Fruit fly (Drosophila melanogaster): Measurements from ENCODE around the gene CG13398.

- no peak for TF ChIP-seq usp (GFP tag; optimal IDR thresholded peaks at IDR 0.05)
- no peak for TF ChIP-seq Dll (optimal IDR thresholded peaks at IDR 0.05)
Measured at dm6 chr2L:8423460-8424089, 8.5 kb upstream of the CG13398 start.
